Worm (Caenorhabditis elegans) whole organism, L4/young adult: ENCODE data around the gene marc-1.

ENCODE experiments used
- W03F9.2 ChIP-seq: fragments of 150-350 bp; optimal IDR thresholded peaks from 2 replicates; lab custom pipeline; 2014; ENCODE audit warnings: missing biosample characterization, missing genetic modification characterization
- dao-5 ChIP-seq: sonication (generic microtip); optimal IDR thresholded peaks from 2 replicates; lab custom pipeline; 2016; ENCODE audit warnings: missing genotype, missing genetic modification characterization, moderate library complexity, missing compliant biosample characterization
- him-1 ChIP-seq: sonication (generic microtip); optimal IDR thresholded peaks from 2 replicates; lab custom pipeline; 2016; ENCODE audit warnings: missing genotype, missing genetic modification reagents, missing genetic modification characterization, missing compliant biosample characterization

- TF ChIP-seq W03F9.2 = peak; percentile 28
- TF ChIP-seq him-1 (tag; lab: Kevin White, UChicago) = no peak
- no peak for TF ChIP-seq dao-5 (tag; lab: Kevin White, UChicago)
Measured at ce11 chrV:9729462-9730162, 9.9 kb upstream of the marc-1 start, which contains the start of the genes aagr-3 and drap-1.
